Worm (Caenorhabditis elegans) whole organism, L1 larva: ENCODE measurements around the gene F53F8.3.

Experiments
- alr-1 ChIP-seq: fragments of 200-800 bp; sonication (Bioruptor generic); optimal IDR thresholded peaks from 2 replicates; lab custom pipeline; 2018; ENCODE audit warnings: borderline replicate concordance, mild to moderate bottlenecking, missing genetic modification characterization, missing compliant biosample characterization
- blmp-1 ChIP-seq: fragments of 150-350 bp; optimal IDR thresholded peaks from 2 replicates; lab custom pipeline; 2014; ENCODE audit warnings: missing biosample characterization, missing genetic modification characterization
- ceh-82 ChIP-seq, 3 experiments: fragments of 150-350 bp in 1 of 3; sonication (generic microtip) in 2 of 3; optimal IDR thresholded peaks; 2 replicates each; lab custom pipeline; 2014 to 2017; ENCODE audit warnings: missing biosample characterization in 3 of 3, missing genetic modification characterization in 3 of 3
- ceh-88 ChIP-seq: fragments of 200-800 bp; sonication (Bioruptor generic); IDR thresholded peaks from 2 replicates; pipeline ENCODE4 v1.3.6; 2022; ENCODE audit warnings: missing genetic modification characterization, missing compliant biosample characterization
- ces-1 ChIP-seq: fragments of 150-350 bp; optimal IDR thresholded peaks from 2 replicates; lab custom pipeline; 2014; ENCODE audit warnings: missing biosample characterization, missing genetic modification reagents, missing genetic modification characterization
- efl-1 ChIP-seq, 4 experiments: fragments of 150-350 bp; optimal IDR thresholded peaks in 3 of 4; peaks in 1 of 4; 1 replicate in 1 of 4; 2 replicates in 3 of 4; lab custom pipeline; 2014; ENCODE audit warnings: missing biosample characterization in 2 of 4, missing genetic modification characterization in 2 of 4, missing genetic modification reagents in 2 of 4
- egl-13 ChIP-seq: sonication (generic microtip); optimal IDR thresholded peaks from 2 replicates; lab custom pipeline; 2016; ENCODE audit warnings: missing genotype, missing genetic modification reagents, missing genetic modification characterization, missing compliant biosample characterization
- egl-27 ChIP-seq, 2 experiments: fragments of 150-350 bp in 1 of 2; sonication (generic microtip); optimal IDR thresholded peaks; 3 replicates each; lab custom pipeline; 2017 to 2018; ENCODE audit warnings: missing biosample characterization in 2 of 2, missing genetic modification characterization in 2 of 2, missing genetic modification reagents in 2 of 2
- elt-2 ChIP-seq: sonication (generic microtip); optimal IDR thresholded peaks from 2 replicates; lab custom pipeline; 2016; ENCODE audit warnings: missing genetic modification characterization, mild to moderate bottlenecking, inconsistent platforms, missing compliant biosample characterization, missing genetic modification reagents
- fkh-10 ChIP-seq: sonication (generic microtip); optimal IDR thresholded peaks from 2 replicates; lab custom pipeline; 2017; ENCODE audit warnings: missing biosample characterization, missing genetic modification reagents, missing genetic modification characterization
- hlh-17 ChIP-seq: fragments of 200-800 bp; sonication (Bioruptor generic); optimal IDR thresholded peaks from 2 replicates; lab custom pipeline; 2018; ENCODE audit warnings: missing genetic modification characterization, mild to moderate bottlenecking, missing compliant biosample characterization, moderate library complexity, borderline replicate concordance
- hpl-2 ChIP-seq: fragments of 150-350 bp; optimal IDR thresholded peaks from 2 replicates; lab custom pipeline; 2014; ENCODE audit warnings: missing biosample characterization, missing genetic modification reagents, missing genetic modification characterization
- irx-1 ChIP-seq: sonication (generic microtip); optimal IDR thresholded peaks from 2 replicates; lab custom pipeline; 2016; ENCODE audit warnings: missing genetic modification characterization, missing compliant biosample characterization
- isw-1 ChIP-seq: fragments of 200-800 bp; sonication (Bioruptor generic); IDR thresholded peaks from 2 replicates; pipeline ENCODE4 v1.3.6; 2022; ENCODE audit warnings: missing genetic modification characterization, missing compliant biosample characterization
- jun-1 ChIP-seq: fragments of 150-350 bp; optimal IDR thresholded peaks from 2 replicates; lab custom pipeline; 2014; ENCODE audit warnings: missing biosample characterization, missing genetic modification reagents, missing genetic modification characterization
- lin-14 ChIP-seq: fragments of 200-800 bp; sonication (Bioruptor generic); optimal IDR thresholded peaks from 2 replicates; lab custom pipeline; 2018; ENCODE audit warnings: mild to moderate bottlenecking, missing genetic modification characterization, moderate library complexity, missing compliant biosample characterization
- lin-15B ChIP-seq: fragments of 150-350 bp; sonication (generic microtip); optimal IDR thresholded peaks from 3 replicates; lab custom pipeline; 2014; ENCODE audit warnings: missing biosample characterization, missing genetic modification characterization
- lin-35 ChIP-seq, 2 experiments: fragments of 150-350 bp; optimal IDR thresholded peaks; 2 replicates each; lab custom pipeline; 2014; ENCODE audit warnings: missing biosample characterization in 2 of 2, missing genetic modification characterization in 2 of 2, missing genetic modification reagents in 2 of 2
- lir-3 ChIP-seq: sonication (generic microtip); optimal IDR thresholded peaks from 2 replicates; lab custom pipeline; 2016; ENCODE audit warnings: mild to moderate bottlenecking, missing genetic modification characterization, moderate library complexity, missing compliant biosample characterization; ENCODE audit not compliant: poor library complexity
- lsy-2 ChIP-seq, 2 experiments: fragments of 150-350 bp; optimal IDR thresholded peaks; 2 replicates each; lab custom pipeline; 2014; ENCODE audit warnings: missing biosample characterization in 2 of 2, missing genetic modification characterization in 2 of 2
- mab-9 ChIP-seq: fragments of 200-800 bp; sonication (Bioruptor generic); IDR thresholded peaks from 2 replicates; pipeline ENCODE4 v1.3.6; 2022; ENCODE audit warnings: missing genetic modification reagents, missing genetic modification characterization, missing compliant biosample characterization
- mdl-1 ChIP-seq, 2 experiments: fragments of 150-350 bp; optimal IDR thresholded peaks; 2 replicates each; lab custom pipeline; 2014 to 2017; ENCODE audit warnings: missing biosample characterization in 2 of 2, missing genetic modification characterization in 2 of 2, inconsistent platforms in 1 of 2
- nhr-12 ChIP-seq: sonication (generic microtip); optimal IDR thresholded peaks from 2 replicates; lab custom pipeline; 2017; ENCODE audit warnings: missing biosample characterization, missing genetic modification characterization
- nhr-19 ChIP-seq: fragments of 200-800 bp; sonication (Bioruptor generic); conservative IDR thresholded peaks from 2 replicates; pipeline ENCODE4 v1.3.6; 2022; ENCODE audit warnings: missing genetic modification characterization, missing compliant biosample characterization
- nhr-20 ChIP-seq: sonication (generic microtip); optimal IDR thresholded peaks from 2 replicates; lab custom pipeline; 2016; ENCODE audit warnings: mild to moderate bottlenecking, missing genetic modification characterization, missing compliant biosample characterization
- nhr-28 ChIP-seq: fragments of 150-350 bp; optimal IDR thresholded peaks from 2 replicates; lab custom pipeline; 2014; ENCODE audit warnings: missing biosample characterization, missing genetic modification characterization
- nhr-47 ChIP-seq: sonication (generic microtip); optimal IDR thresholded peaks from 2 replicates; lab custom pipeline; 2016; ENCODE audit warnings: mild to moderate bottlenecking, missing genetic modification characterization, moderate library complexity, missing compliant biosample characterization
- nhr-71 ChIP-seq: sonication (generic microtip); optimal IDR thresholded peaks from 2 replicates; lab custom pipeline; 2016; ENCODE audit warnings: mild to moderate bottlenecking, missing genetic modification characterization, moderate library complexity, missing compliant biosample characterization
- nhr-76 ChIP-seq: sonication (generic microtip); optimal IDR thresholded peaks from 2 replicates; lab custom pipeline; 2017; ENCODE audit warnings: missing biosample characterization, missing genetic modification characterization
- nhr-77 ChIP-seq: fragments of 150-350 bp; optimal IDR thresholded peaks from 2 replicates; lab custom pipeline; 2014; ENCODE audit warnings: missing biosample characterization, missing genetic modification characterization
- nhr-85 ChIP-seq: sonication (generic microtip); peaks from one replicate; lab custom pipeline; 2016; ENCODE audit warnings: missing genetic modification characterization, inconsistent platforms, missing compliant biosample characterization
- nhr-90 ChIP-seq: sonication (generic microtip); optimal IDR thresholded peaks from 2 replicates; lab custom pipeline; 2016; ENCODE audit warnings: mild to moderate bottlenecking, missing genetic modification characterization, missing compliant biosample characterization; ENCODE audit not compliant: poor library complexity
- pax-3 ChIP-seq: fragments of 200-800 bp; sonication (Bioruptor generic); optimal IDR thresholded peaks from 2 replicates; lab custom pipeline; 2018; ENCODE audit warnings: mild to moderate bottlenecking, missing genetic modification characterization, moderate library complexity, missing compliant biosample characterization
- pqm-1 ChIP-seq: sonication (generic microtip); optimal IDR thresholded peaks from 3 replicates; lab custom pipeline; 2017; ENCODE audit warnings: missing biosample characterization, missing genetic modification characterization
- rnt-1 ChIP-seq: sonication (generic microtip); optimal IDR thresholded peaks from 2 replicates; lab custom pipeline; 2016; ENCODE audit warnings: mild to moderate bottlenecking, missing genetic modification characterization, moderate library complexity, missing compliant biosample characterization
- skn-1 ChIP-seq: fragments of 150-350 bp; optimal IDR thresholded peaks from 2 replicates; lab custom pipeline; 2014; ENCODE audit warnings: missing biosample characterization, missing genetic modification characterization
- snpc-4 ChIP-seq: fragments of 150-350 bp; optimal IDR thresholded peaks from 2 replicates; lab custom pipeline; 2014; ENCODE audit warnings: missing biosample characterization, missing genetic modification characterization
- sox-4 ChIP-seq: sonication (generic microtip); optimal IDR thresholded peaks from 2 replicates; lab custom pipeline; 2016; ENCODE audit warnings: missing genetic modification characterization, missing compliant biosample characterization
- sptf-1 ChIP-seq: fragments of 150-350 bp; optimal IDR thresholded peaks from 2 replicates; lab custom pipeline; 2014; ENCODE audit warnings: missing biosample characterization, missing genetic modification characterization
- swsn-7 ChIP-seq: sonication (generic microtip); optimal IDR thresholded peaks from 2 replicates; lab custom pipeline; 2016; ENCODE audit warnings: missing genetic modification characterization, missing compliant biosample characterization
- unc-98 ChIP-seq: fragments of 200-800 bp; sonication (Bioruptor generic); IDR thresholded peaks from 2 replicates; pipeline ENCODE4 v1.3.6; 2022; ENCODE audit warnings: missing genetic modification characterization, missing compliant biosample characterization
- vab-15 ChIP-seq: sonication (generic microtip); optimal IDR thresholded peaks from 2 replicates; lab custom pipeline; 2017; ENCODE audit warnings: missing genotype, mild to moderate bottlenecking, missing genetic modification characterization, missing compliant biosample characterization
- xbp-1 ChIP-seq: sonication (generic microtip); optimal IDR thresholded peaks from 2 replicates; lab custom pipeline; 2016; ENCODE audit warnings: missing genetic modification characterization, missing compliant biosample characterization
- ztf-4 ChIP-seq: fragments of 150-350 bp; optimal IDR thresholded peaks from 2 replicates; lab custom pipeline; 2014; ENCODE audit warnings: missing biosample characterization, missing genetic modification characterization

F53F8.3 gene

DNA sequence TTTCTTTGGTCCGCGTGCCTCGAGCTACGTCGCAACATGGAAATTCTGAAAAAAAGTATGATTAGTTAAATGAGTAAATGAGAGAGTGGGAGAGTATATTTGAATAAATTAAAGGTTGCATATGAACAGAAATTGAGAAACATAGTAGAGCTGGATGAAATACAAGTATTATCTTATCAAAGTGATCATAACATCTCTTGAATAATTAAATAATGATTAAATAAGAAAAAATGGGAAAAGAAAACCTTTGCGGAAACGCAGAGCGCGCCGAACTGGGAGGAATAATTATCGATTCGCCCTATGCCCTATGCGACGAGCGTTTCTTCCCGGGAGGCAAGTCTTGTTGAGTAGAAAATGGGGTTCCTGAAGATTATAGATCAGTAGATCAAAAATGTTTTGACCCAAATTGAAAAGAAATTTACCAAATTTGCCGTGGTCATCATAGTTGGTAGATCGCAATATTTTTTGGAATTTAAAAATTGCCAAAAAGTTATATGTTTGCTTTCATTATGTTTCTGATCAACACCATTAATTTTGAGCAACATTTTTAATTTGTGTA lies at the start of gene F53F8.3:
F53F8.3 (minus strand) TSS at position 51 of the 559 bp plus-strand sequence.
- no peak for TF ChIP-seq sptf-1
- no peak for TF ChIP-seq sox-4 (tag; lab: Kevin White, UChicago)
- no peak for TF ChIP-seq lin-35 (GFP tag; optimal IDR thresholded peaks at IDR 0.05; lab: Kevin White, UChicago)
- no peak for TF ChIP-seq lin-15B
- no peak for TF ChIP-seq ceh-82 (tag; optimal IDR thresholded peaks at IDR 0.05; lab: Kevin White, UChicago)
- no peak for TF ChIP-seq pax-3 (tag; lab: Kevin White, UChicago)
- no peak for TF ChIP-seq nhr-20 (tag; lab: Kevin White, UChicago)
- no peak for TF ChIP-seq swsn-7 (tag; lab: Kevin White, UChicago)
- no peak for TF ChIP-seq nhr-19 (GFP tag; lab: Robert Waterston, UW)
- no peak for TF ChIP-seq nhr-77 (tag; lab: Kevin White, UChicago)
- no peak for TF ChIP-seq rnt-1 (tag; lab: Kevin White, UChicago)
- no peak for TF ChIP-seq nhr-85 (tag; lab: Kevin White, UChicago)
- no peak for TF ChIP-seq ceh-88 (GFP tag; lab: Robert Waterston, UW)
- no peak for TF ChIP-seq lir-3
- no peak for TF ChIP-seq nhr-28
- TF ChIP-seq pqm-1 (tag; lab: Kevin White, UChicago), result no peak
- TF ChIP-seq ces-1, result no peak
- TF ChIP-seq irx-1, result no peak
- no peak for TF ChIP-seq xbp-1 (tag; lab: Kevin White, UChicago)
- TF ChIP-seq nhr-71 (tag; lab: Kevin White, UChicago), result no peak

DNA sequence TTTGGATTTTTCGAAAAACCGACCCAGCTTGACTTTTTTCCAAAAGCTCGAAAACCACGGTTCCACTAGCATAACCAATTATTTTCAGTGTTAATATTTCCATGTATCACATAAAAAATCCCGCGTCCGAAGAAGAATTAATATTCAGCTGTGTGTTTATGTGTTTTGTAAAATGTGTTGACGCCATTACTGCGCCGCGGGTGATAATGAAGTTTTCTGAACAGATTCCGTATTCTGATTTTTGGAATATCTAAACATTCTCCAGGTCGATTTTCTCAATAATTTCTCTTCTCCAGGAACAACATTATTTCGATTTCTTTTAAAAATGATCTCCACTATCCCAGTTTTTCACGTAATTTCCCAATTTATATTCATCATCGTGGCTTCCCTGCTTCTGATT lies 45.3 kb upstream of the F53F8.3 start, which contains the start of gene srxa-6:
srxa-6 (plus strand) TSS at position 301 of the 400 bp plus-strand sequence.
- no peak for TF ChIP-seq skn-1 (tag; lab: Kevin White, UChicago)

ce11 chrV:20731787-20732186 lies 42.5 kb upstream of the F53F8.3 start, which contains the start of gene srxa-1:
TSS of gene srxa-1 (plus strand) at chrV:20732087.
- no peak for TF ChIP-seq nhr-47
- no peak for TF ChIP-seq hpl-2 (GFP tag; lab: Kevin White, UChicago)
- TF ChIP-seq skn-1 (tag; lab: Kevin White, UChicago), result no peak
- no peak for TF ChIP-seq ceh-88 (GFP tag; lab: Robert Waterston, UW)
- no peak for TF ChIP-seq nhr-19 (GFP tag; lab: Robert Waterston, UW)
- TF ChIP-seq fkh-10, result no peak
- TF ChIP-seq nhr-71 (tag; lab: Kevin White, UChicago), result no peak
- TF ChIP-seq nhr-90 (tag; lab: Kevin White, UChicago), result no peak
- TF ChIP-seq jun-1, result no peak
- no peak for TF ChIP-seq hlh-17 (GFP tag; lab: Kevin White, UChicago)

DNA sequence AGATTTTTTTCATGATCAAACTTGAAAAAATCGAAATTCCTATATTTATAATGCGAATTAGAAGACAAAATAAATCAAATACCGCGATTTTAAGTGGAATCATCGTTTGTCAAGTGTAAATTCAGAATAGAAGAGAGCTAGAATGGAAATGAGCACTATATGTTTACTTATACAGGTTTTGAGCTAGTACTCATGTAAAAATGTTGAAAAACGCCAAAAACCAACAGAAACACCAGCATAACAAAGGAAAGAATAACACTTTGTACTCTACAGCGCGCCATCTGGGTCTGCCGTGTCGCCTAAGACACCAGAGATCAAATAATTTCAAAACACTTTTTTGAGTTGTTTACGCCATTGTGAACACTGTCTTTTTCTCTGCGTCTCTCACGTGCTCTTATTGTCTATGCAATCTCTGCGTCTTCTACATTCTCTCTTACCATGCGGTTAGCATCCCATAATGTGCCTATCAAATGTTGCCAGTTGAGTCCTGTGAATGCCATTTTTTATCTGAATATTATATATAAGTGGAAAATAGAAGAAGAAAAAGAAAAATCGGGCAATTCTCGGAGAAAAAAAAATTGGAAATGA lies 39.5 kb upstream of the F53F8.3 start, which contains the start of gene ipla-3:
ipla-3 (minus strand) TSS at position 510 of the 588 bp plus-strand sequence.
- TF ChIP-seq ztf-4 (peak; percentile 10), lsy-2 (tag; optimal IDR thresholded peaks at IDR 0.05; lab: Kevin White, UChicago) (peak; percentile 22 to 59), nhr-90 (tag; lab: Kevin White, UChicago) (peak; percentile 67), unc-98 (GFP tag; lab: Robert Waterston, UW) (no peak), nhr-19 (GFP tag; lab: Robert Waterston, UW) (no peak), nhr-77 (tag; lab: Kevin White, UChicago) (peak; percentile 30), lin-14 (GFP tag; lab: Kevin White, UChicago) (no peak), isw-1 (GFP tag; lab: Robert Waterston, UW) (no peak), elt-2 (tag; lab: Kevin White, UChicago) (peak; percentile 77), nhr-76 (tag; lab: Kevin White, UChicago) (no peak), pax-3 (tag; lab: Kevin White, UChicago) (no peak), egl-13 (no peak), snpc-4 (tag; lab: Kevin White, UChicago) (peak; percentile 18), efl-1 (optimal IDR thresholded peaks at IDR 0.05; lab: Kevin White, UChicago) (peak; percentile 28 to 42), efl-1 (GFP tag; optimal IDR thresholded peaks at IDR 0.05 in 1 of 2; lab: Kevin White, UChicago) (peak in 1 of 2 experiments; percentile 85), fkh-10 (no peak), blmp-1 (no peak), nhr-12 (tag; lab: Kevin White, UChicago) (no peak), xbp-1 (tag; lab: Kevin White, UChicago) (peak; percentile 7), mdl-1 (tag; optimal IDR thresholded peaks at IDR 0.05; lab: Kevin White, UChicago) (peak in 1 of 2 experiments; percentile 71), lin-35 (GFP tag; optimal IDR thresholded peaks at IDR 0.05; lab: Kevin White, UChicago) (peak; percentile 20 to 60), mab-9 (GFP tag; lab: Robert Waterston, UW) (0 out of 2 replicates have a peak, but pooled peaks have one; percentile 26), vab-15 (no peak), egl-27 (tag; optimal IDR thresholded peaks at IDR 0.05; lab: Kevin White, UChicago) (no peak), alr-1 (tag; lab: Kevin White, UChicago) (no peak)
